Fruit fly (Drosophila melanogaster) whole organism, embryonic: ENCODE data around the gene CG42299.
A peak's percentile ranks its signal among the peaks of the same experiment; 100 is the strongest.

Experiments
- Antp ChIP-seq: fragments of 200-800 bp; sonication (Bioruptor generic); optimal IDR thresholded peaks from 3 replicates; lab custom pipeline; 2016; ENCODE audit warnings: missing biosample characterization, missing genetic modification characterization
- Atf-2 ChIP-seq: fragments of 200-800 bp; sonication (Bioruptor generic); optimal IDR thresholded peaks from 2 replicates; lab custom pipeline; 2016; ENCODE audit warnings: missing biosample characterization, missing genetic modification characterization
- Atf3 ChIP-seq: fragments of 200-800 bp; sonication (Bioruptor generic); optimal IDR thresholded peaks from 3 replicates; lab custom pipeline; 2016; ENCODE audit warnings: missing biosample characterization, missing genetic modification characterization
- Atf6 ChIP-seq: fragments of 200-800 bp; sonication (Bioruptor generic); IDR thresholded peaks from 2 replicates; pipeline ENCODE4 v1.3.6; 2022; ENCODE audit warnings: missing biosample characterization, missing genetic modification characterization
- CG10267 ChIP-seq: fragments of 200-800 bp; sonication (Bioruptor generic); optimal IDR thresholded peaks from 2 replicates; lab custom pipeline; 2018; ENCODE audit warnings: missing biosample characterization, mild to moderate bottlenecking, missing genetic modification characterization, moderate library complexity
- CG10321 ChIP-seq: fragments of 200-800 bp; sonication (Bioruptor generic); IDR thresholded peaks from 2 replicates; pipeline ENCODE4 v1.3.6; 2022; ENCODE audit warnings: missing biosample characterization, missing genetic modification characterization
- CG10366 ChIP-seq: fragments of 200-800 bp; sonication (Bioruptor generic); IDR thresholded peaks from 2 replicates; pipeline ENCODE4 v1.3.6; 2022; ENCODE audit warnings: missing biosample characterization, missing genetic modification characterization
- CG10959 ChIP-seq: fragments of 200-800 bp; sonication (Bioruptor generic); IDR thresholded peaks from 2 replicates; pipeline ENCODE4 v1.3.6; 2022; ENCODE audit warnings: missing biosample characterization, missing genetic modification characterization
- CG10979 ChIP-seq: fragments of 200-800 bp; sonication (Bioruptor generic); optimal IDR thresholded peaks from 2 replicates; lab custom pipeline; 2018; ENCODE audit warnings: missing biosample characterization, mild to moderate bottlenecking, missing genetic modification characterization, moderate library complexity
- CG12391 ChIP-seq: fragments of 200-800 bp; sonication (Bioruptor generic); optimal IDR thresholded peaks from 3 replicates; lab custom pipeline; 2018; ENCODE audit warnings: missing biosample characterization, mild to moderate bottlenecking, missing genetic modification characterization, moderate library complexity
- CG12744 ChIP-seq: fragments of 200-800 bp; sonication (Bioruptor generic); optimal IDR thresholded peaks from 2 replicates; lab custom pipeline; 2016; ENCODE audit warnings: missing biosample characterization, missing genetic modification characterization
- CG13296 ChIP-seq: fragments of 200-800 bp; sonication (Bioruptor generic); optimal IDR thresholded peaks from 3 replicates; lab custom pipeline; 2018; ENCODE audit warnings: missing biosample characterization, mild to moderate bottlenecking, missing genetic modification characterization
- CG14014 ChIP-seq: fragments of 200-800 bp; sonication (Bioruptor generic); IDR thresholded peaks from 2 replicates; pipeline ENCODE4 v1.3.6; 2022; ENCODE audit warnings: missing biosample characterization, missing genetic modification characterization
- CG1647 ChIP-seq: fragments of 200-800 bp; sonication (Bioruptor generic); optimal IDR thresholded peaks from 3 replicates; lab custom pipeline; 2016; ENCODE audit warnings: missing biosample characterization, missing genetic modification characterization
- CG17829 ChIP-seq: fragments of 200-800 bp; optimal IDR thresholded peaks from 2 replicates; lab custom pipeline; 2019; ENCODE audit warnings: missing biosample characterization, mild to moderate bottlenecking, missing genetic modification characterization, moderate library complexity
- CG1792 ChIP-seq: fragments of 200-800 bp; sonication (Bioruptor generic); optimal IDR thresholded peaks from 2 replicates; lab custom pipeline; 2016; ENCODE audit warnings: missing biosample characterization, missing genetic modification characterization
- CG33557 ChIP-seq: fragments of 200-800 bp; sonication (Bioruptor generic); optimal IDR thresholded peaks from 2 replicates; lab custom pipeline; 2019; ENCODE audit warnings: missing biosample characterization, mild to moderate bottlenecking, missing genetic modification characterization, moderate library complexity
- CG34376 ChIP-seq: fragments of 200-800 bp; sonication (Bioruptor generic); optimal IDR thresholded peaks from 2 replicates; lab custom pipeline; 2018; ENCODE audit warnings: missing biosample characterization, mild to moderate bottlenecking, missing genetic modification characterization
- CG4707 ChIP-seq: fragments of 200-800 bp; sonication (Bioruptor generic); optimal IDR thresholded peaks from 2 replicates; lab custom pipeline; 2018; ENCODE audit warnings: missing biosample characterization, mild to moderate bottlenecking, missing genetic modification characterization, moderate library complexity
- CG5245 ChIP-seq: fragments of 200-800 bp; sonication (Bioruptor generic); optimal IDR thresholded peaks from 3 replicates; lab custom pipeline; 2016; ENCODE audit warnings: missing biosample characterization, missing genetic modification characterization
- CG5953 ChIP-seq: fragments of 200-800 bp; sonication (Bioruptor generic); IDR thresholded peaks from 2 replicates; pipeline ENCODE4 v1.3.6; 2022; ENCODE audit warnings: missing biosample characterization, missing genetic modification characterization
- CG8478 ChIP-seq: fragments of >200 bp; optimal IDR thresholded peaks from 2 replicates; lab custom pipeline; 2018
- E2f1 ChIP-seq: fragments of 200-800 bp; sonication (Bioruptor generic); IDR thresholded peaks from 2 replicates; pipeline ENCODE4 v1.3.6; 2022; ENCODE audit warnings: missing biosample characterization, missing genetic modification characterization
- Fer2 ChIP-seq: fragments of 200-800 bp; sonication (Bioruptor generic); optimal IDR thresholded peaks from 2 replicates; lab custom pipeline; 2018; ENCODE audit warnings: missing biosample characterization, mild to moderate bottlenecking, missing genetic modification characterization, moderate library complexity
- Hey ChIP-seq: fragments of 200-800 bp; sonication (Bioruptor generic); optimal IDR thresholded peaks from 3 replicates; lab custom pipeline; 2018; ENCODE audit warnings: missing biosample characterization, mild to moderate bottlenecking, missing genetic modification characterization
- Hr39 ChIP-seq: fragments of >200 bp; optimal IDR thresholded peaks from 2 replicates; lab custom pipeline; 2017
- Kr ChIP-seq: fragments of 200-800 bp; sonication (Bioruptor generic); optimal IDR thresholded peaks from 2 replicates; lab custom pipeline; 2017; ENCODE audit warnings: missing biosample characterization, mild to moderate bottlenecking, missing genetic modification characterization
- Mad ChIP-seq: fragments of 200-800 bp; sonication (Bioruptor generic); optimal IDR thresholded peaks from 2 replicates; lab custom pipeline; 2016; ENCODE audit warnings: missing biosample characterization, missing genetic modification characterization
- Nf-YA ChIP-seq: fragments of 200-800 bp; sonication (Bioruptor generic); IDR thresholded peaks from 2 replicates; pipeline ENCODE4 v1.3.6; 2022; ENCODE audit warnings: missing biosample characterization, missing genetic modification characterization
- Oaz ChIP-seq: fragments of 200-800 bp; sonication (Bioruptor generic); IDR thresholded peaks from 2 replicates; pipeline ENCODE4 v1.3.6; 2022; ENCODE audit warnings: missing biosample characterization, missing genetic modification characterization
- Oli ChIP-seq: fragments of 200-800 bp; sonication (Bioruptor generic); optimal IDR thresholded peaks from 2 replicates; lab custom pipeline; 2018; ENCODE audit warnings: missing biosample characterization, mild to moderate bottlenecking, missing genetic modification characterization, moderate library complexity
- Rfx ChIP-seq: fragments of 200-800 bp; sonication (Bioruptor generic); IDR thresholded peaks from 2 replicates; pipeline ENCODE4 v1.3.6; 2022; ENCODE audit warnings: missing biosample characterization, missing genetic modification characterization
- Xbp1 ChIP-seq: fragments of 200-800 bp; sonication (Bioruptor generic); optimal IDR thresholded peaks from 3 replicates; lab custom pipeline; 2016; ENCODE audit warnings: missing biosample characterization, mild to moderate bottlenecking, missing genetic modification characterization
- al ChIP-seq: fragments of 200-800 bp; sonication (Bioruptor generic); IDR thresholded peaks from 2 replicates; pipeline ENCODE4 v1.3.6; 2022; ENCODE audit warnings: missing biosample characterization, missing genetic modification characterization
- ato ChIP-seq: fragments of 200-800 bp; sonication (Bioruptor generic); IDR thresholded peaks from 2 replicates; pipeline ENCODE4 v1.3.6; 2022; ENCODE audit warnings: missing biosample characterization, missing genetic modification characterization; ENCODE audit not compliant: partially characterized antibody
- bcd ChIP-seq: fragments of 200-800 bp; sonication (Bioruptor generic); optimal IDR thresholded peaks from 2 replicates; lab custom pipeline; 2017; ENCODE audit warnings: missing biosample characterization, mild to moderate bottlenecking, missing genetic modification characterization
- croc ChIP-seq: fragments of 200-800 bp; sonication (Bioruptor generic); conservative IDR thresholded peaks from 3 replicates; pipeline ENCODE4 v1.3.6; 2022; ENCODE audit warnings: missing biosample characterization, missing genetic modification characterization
- da ChIP-seq: fragments of 200-800 bp; sonication (Bioruptor generic); optimal IDR thresholded peaks from 2 replicates; lab custom pipeline; 2016; ENCODE audit warnings: missing biosample characterization, missing genetic modification characterization
- dan ChIP-seq: fragments of 200-800 bp; sonication (Bioruptor generic); IDR thresholded peaks from 2 replicates; pipeline ENCODE4 v1.3.6; 2022; ENCODE audit warnings: missing biosample characterization, missing genetic modification characterization
- dimm ChIP-seq: fragments of 200-800 bp; sonication (Bioruptor generic); IDR thresholded peaks from 2 replicates; pipeline ENCODE4 v1.3.6; 2022; ENCODE audit warnings: missing biosample characterization, missing genetic modification characterization
- gro ChIP-seq: fragments of 200-800 bp; sonication (Bioruptor generic); optimal IDR thresholded peaks from 2 replicates; lab custom pipeline; 2016; ENCODE audit warnings: missing biosample characterization, missing genetic modification characterization
- insv ChIP-seq, 2 experiments: fragments of 200-800 bp; sonication (Bioruptor generic); optimal IDR thresholded peaks; 3 replicates each; lab custom pipeline; 2016 to 2018; ENCODE audit warnings: missing biosample characterization in 2 of 2, missing genetic modification characterization in 2 of 2
- jigr1 ChIP-seq: fragments of 200-800 bp; sonication (Bioruptor generic); IDR thresholded peaks from 3 replicates; pipeline ENCODE4 v1.3.6; 2022; ENCODE audit warnings: missing biosample characterization, missing genetic modification characterization
- jing ChIP-seq: fragments of 200-800 bp; sonication (Bioruptor generic); optimal IDR thresholded peaks from 2 replicates; lab custom pipeline; 2018; ENCODE audit warnings: missing biosample characterization, mild to moderate bottlenecking, missing genetic modification characterization
- onecut ChIP-seq: fragments of 200-800 bp; sonication (Bioruptor generic); IDR thresholded peaks from 2 replicates; pipeline ENCODE4 v1.3.6; 2022; ENCODE audit warnings: missing biosample characterization, missing genetic modification characterization
- otp ChIP-seq: fragments of 200-800 bp; sonication (Bioruptor generic); IDR thresholded peaks from 3 replicates; pipeline ENCODE4, ENCODE4 v1.3.6; 2022; ENCODE audit warnings: missing biosample characterization, missing genetic modification characterization
- sc ChIP-seq, 3 experiments: fragments of >200 bp in 2 of 3; fragments of 200-800 bp in 1 of 3; sonication (Bioruptor generic) in 1 of 3; optimal IDR thresholded peaks; 2 replicates in 2 of 3; 3 replicates in 1 of 3; lab custom pipeline; 2017; ENCODE audit warnings: mild to moderate bottlenecking in 1 of 3, missing biosample characterization in 1 of 3, missing genetic modification characterization in 1 of 3, missing genetic modification reagents in 1 of 3
- sqz ChIP-seq: fragments of 200-800 bp; sonication (Bioruptor generic); optimal IDR thresholded peaks from 3 replicates; lab custom pipeline; 2018; ENCODE audit warnings: missing biosample characterization, mild to moderate bottlenecking, missing genetic modification characterization
- ssp ChIP-seq: fragments of 200-800 bp; sonication (Bioruptor generic); IDR thresholded peaks from 2 replicates; pipeline ENCODE4 v1.3.6; 2022; ENCODE audit warnings: missing biosample characterization, missing genetic modification characterization
- toy ChIP-seq: fragments of 200-800 bp; sonication (Bioruptor generic); IDR thresholded peaks from 2 replicates; pipeline ENCODE4 v1.3.6; 2022; ENCODE audit warnings: missing biosample characterization, missing genetic modification characterization
- wor ChIP-seq: fragments of 200-800 bp; sonication (Bioruptor generic); IDR thresholded peaks from 2 replicates; pipeline ENCODE4 v1.3.6; 2022; ENCODE audit warnings: missing biosample characterization, missing genetic modification characterization
- z ChIP-seq: fragments of 200-800 bp; sonication (Bioruptor generic); IDR thresholded peaks from 3 replicates; pipeline ENCODE4 v1.3.6; 2022; ENCODE audit warnings: missing biosample characterization, missing genetic modification characterization

The CG42299 gene

dm6 chrX:15554256-15554678 lies 21.2 kb downstream of the CG42299 start, which contains the start of gene Ac13E (continued):
- TF ChIP-seq CG1647 (GFP tag; lab: Kevin White, UChicago) (peak; percentile 73), CG5245 (GFP tag; lab: Kevin White, UChicago) (peak; percentile 74), bcd (GFP tag; lab: Kevin White, UChicago) (peak; percentile 88), da (GFP tag; lab: Kevin White, UChicago) (peak; percentile 47), CG10366 (GFP tag; lab: Robert Waterston, UW) (peak; percentile 82), Atf6 (GFP tag; lab: Robert Waterston, UW) (peak; percentile 86; the same call in 1 of the 2 replicates), dan (no peak), Nf-YA (GFP tag; lab: Robert Waterston, UW) (peak; percentile 45; the same call in 1 of the 2 replicates), Antp (GFP tag; lab: Kevin White, UChicago) (peak; percentile 80), Hr39 (lab: Kevin White, UChicago) (no peak), Xbp1 (peak; percentile 89), sc (optimal IDR thresholded peaks at IDR 0.05; lab: Kevin White, UChicago) (no peak), sc (GFP tag; optimal IDR thresholded peaks at IDR 0.05; lab: Kevin White, UChicago) (peak; percentile 84), Atf-2 (GFP tag; lab: Kevin White, UChicago) (peak; percentile 80), CG10321 (GFP tag; lab: Robert Waterston, UW) (peak; percentile 40; the same call in 1 of the 2 replicates), wor (GFP tag; lab: Robert Waterston, UW) (peak; percentile 83), CG10979 (peak; percentile 92), onecut (peak; percentile 80), CG33557 (GFP tag; lab: Kevin White, UChicago) (peak; percentile 87), Oaz (peak; percentile 80), ato (GFP tag; lab: Robert Waterston, UW) (no peak), CG5953 (GFP tag; lab: Robert Waterston, UW) (peak; percentile 54; the same call in 1 of the 2 replicates), croc (GFP tag; lab: Robert Waterston, UW) (peak; percentile 88), CG17829 (peak; percentile 90), CG8478 (lab: Kevin White, UChicago) (no peak), dimm (GFP tag; lab: Robert Waterston, UW) (no peak), al (GFP tag; lab: Robert Waterston, UW) (peak; percentile 81), jing (peak; percentile 80), CG14014 (peak; percentile 92), CG12744 (GFP tag; lab: Kevin White, UChicago) (peak; percentile 78), Atf3 (peak; percentile 78), CG10267 (tag; lab: Kevin White, UChicago) (peak; percentile 82), otp (peak; percentile 78; the same call in 2 of the 3 replicates), CG4707 (GFP tag; lab: Kevin White, UChicago) (peak; percentile 59), toy (GFP tag; lab: Robert Waterston, UW) (peak; percentile 59; the same call in 1 of the 2 replicates), CG12391 (tag; lab: Kevin White, UChicago) (peak; percentile 91), Oli (tag; lab: Kevin White, UChicago) (peak; percentile 94), jigr1 (peak; percentile 78), CG13296 (GFP tag; lab: Kevin White, UChicago) (peak; percentile 89), CG10959 (GFP tag; lab: Robert Waterston, UW) (peak; percentile 76), Kr (GFP tag; lab: Kevin White, UChicago) (peak; percentile 74), ssp (GFP tag; lab: Robert Waterston, UW) (peak; percentile 67), Mad (peak; percentile 92), gro (GFP tag; lab: Kevin White, UChicago) (peak; percentile 83), z (GFP tag; lab: Robert Waterston, UW) (no peak), sqz (GFP tag; lab: Kevin White, UChicago) (peak; percentile 79), Rfx (GFP tag; lab: Robert Waterston, UW) (peak; percentile 92), CG34376 (peak; percentile 93), CG1792 (GFP tag; lab: Kevin White, UChicago) (peak; percentile 70), Hey (peak; percentile 52), insv (GFP tag; optimal IDR thresholded peaks at IDR 0.05; lab: Kevin White, UChicago) (peak in 1 of 2 experiments; percentile 40), E2f1 (peak; percentile 83), Fer2 (tag; lab: Kevin White, UChicago) (peak; percentile 70)
